Worm (Caenorhabditis elegans) whole organism, L2 larva: Measurements from ENCODE around the gene srsx-19.
A peak's percentile ranks its signal among the peaks of the same experiment; 100 is the strongest.

Source experiments
- C34F6.9 ChIP-seq: fragments of 150-350 bp; optimal IDR thresholded peaks from 2 replicates; lab custom pipeline; 2014; ENCODE audit warnings: missing biosample characterization, missing genetic modification characterization
- F13H6.1 ChIP-seq: sonication (generic microtip); optimal IDR thresholded peaks from 2 replicates; lab custom pipeline; 2016; ENCODE audit warnings: missing genetic modification characterization, missing compliant biosample characterization
- R02D3.7 ChIP-seq: fragments of 150-350 bp; optimal IDR thresholded peaks from 2 replicates; lab custom pipeline; 2014; ENCODE audit warnings: missing biosample characterization, missing genetic modification characterization
- ZK546.5 ChIP-seq: sonication (generic microtip); optimal IDR thresholded peaks from 2 replicates; lab custom pipeline; 2017; ENCODE audit warnings: missing biosample characterization, missing genetic modification characterization
- alr-1 ChIP-seq: fragments of 150-350 bp; optimal IDR thresholded peaks from 2 replicates; lab custom pipeline; 2014; ENCODE audit warnings: missing biosample characterization, missing genetic modification characterization
- aly-2 ChIP-seq: fragments of 150-350 bp; optimal IDR thresholded peaks from 2 replicates; lab custom pipeline; 2014; ENCODE audit warnings: missing biosample characterization, missing genetic modification characterization
- ama-1 ChIP-seq: fragments of 150-350 bp; optimal IDR thresholded peaks from 2 replicates; lab custom pipeline; 2018; ENCODE audit warnings: inconsistent platforms
- blmp-1 ChIP-seq: sonication (generic microtip); optimal IDR thresholded peaks from 2 replicates; lab custom pipeline; 2017; ENCODE audit warnings: missing genetic modification characterization, mild to moderate bottlenecking, missing compliant biosample characterization, antibody characterized with exemption, moderate library complexity; ENCODE audit not compliant: insufficient read depth
- ceh-16 ChIP-seq: fragments of 150-350 bp; optimal IDR thresholded peaks from 2 replicates; lab custom pipeline; 2014; ENCODE audit warnings: missing biosample characterization, missing genetic modification characterization
- crh-2 ChIP-seq: sonication (generic microtip); optimal IDR thresholded peaks from 2 replicates; lab custom pipeline; 2017; ENCODE audit warnings: missing biosample characterization, missing genetic modification characterization
- dmd-4 ChIP-seq: sonication (generic microtip); optimal IDR thresholded peaks from 2 replicates; lab custom pipeline; 2017; ENCODE audit warnings: missing biosample characterization, missing genetic modification characterization
- egl-27 ChIP-seq: sonication (generic microtip); optimal IDR thresholded peaks from 3 replicates; lab custom pipeline; 2017; ENCODE audit warnings: missing biosample characterization, missing genetic modification reagents, missing genetic modification characterization
- elt-1 ChIP-seq: fragments of 150-350 bp; optimal IDR thresholded peaks from 2 replicates; lab custom pipeline; 2014; ENCODE audit warnings: missing biosample characterization, missing genetic modification characterization
- elt-3 ChIP-seq: sonication (generic microtip); optimal IDR thresholded peaks from 2 replicates; lab custom pipeline; 2017; ENCODE audit warnings: missing biosample characterization, missing genetic modification characterization
- fos-1 ChIP-seq: fragments of 150-350 bp; optimal IDR thresholded peaks from 2 replicates; lab custom pipeline; 2014; ENCODE audit warnings: missing biosample characterization, missing genetic modification characterization
- gmeb-1 ChIP-seq: fragments of 150-350 bp; optimal IDR thresholded peaks from 2 replicates; lab custom pipeline; 2014; ENCODE audit warnings: missing biosample characterization, missing genetic modification characterization
- lin-11 ChIP-seq: fragments of 150-350 bp; sonication (generic microtip); optimal IDR thresholded peaks from 2 replicates; lab custom pipeline; 2014; ENCODE audit warnings: missing biosample characterization, missing genetic modification characterization, inconsistent platforms, mixed read lengths
- lin-39 ChIP-seq: fragments of 150-350 bp; optimal IDR thresholded peaks from 2 replicates; lab custom pipeline; 2014; ENCODE audit warnings: missing biosample characterization, missing genetic modification reagents, missing genetic modification characterization
- mab-5 ChIP-seq: fragments of 150-350 bp; optimal IDR thresholded peaks from 2 replicates; lab custom pipeline; 2014; ENCODE audit warnings: missing biosample characterization, missing genetic modification characterization
- mbf-1 ChIP-seq: sonication (generic microtip); optimal IDR thresholded peaks from 2 replicates; lab custom pipeline; 2017; ENCODE audit warnings: missing biosample characterization, missing genetic modification characterization
- nhr-10 ChIP-seq: sonication (generic microtip); optimal IDR thresholded peaks from 2 replicates; lab custom pipeline; 2017; ENCODE audit warnings: missing biosample characterization, missing genetic modification characterization
- nhr-11 ChIP-seq: fragments of 150-350 bp; optimal IDR thresholded peaks from 2 replicates; lab custom pipeline; 2014; ENCODE audit warnings: missing biosample characterization, missing genetic modification characterization
- nhr-12 ChIP-seq: fragments of 150-350 bp; optimal IDR thresholded peaks from 2 replicates; lab custom pipeline; 2014; ENCODE audit warnings: missing biosample characterization, missing genetic modification characterization
- nhr-129 ChIP-seq: fragments of 150-350 bp; optimal IDR thresholded peaks from 2 replicates; lab custom pipeline; 2014; ENCODE audit warnings: missing biosample characterization, missing genetic modification characterization
- nhr-21 ChIP-seq: fragments of 150-350 bp; optimal IDR thresholded peaks from 2 replicates; lab custom pipeline; 2014; ENCODE audit warnings: missing biosample characterization, missing genetic modification characterization
- nhr-23 ChIP-seq: fragments of 150-350 bp; optimal IDR thresholded peaks from 2 replicates; lab custom pipeline; 2014; ENCODE audit warnings: missing biosample characterization, missing genetic modification reagents, missing genetic modification characterization
- nhr-237 ChIP-seq: fragments of 150-350 bp; optimal IDR thresholded peaks from 2 replicates; lab custom pipeline; 2014; ENCODE audit warnings: missing biosample characterization, missing genetic modification characterization
- nhr-77 ChIP-seq: fragments of 150-350 bp; optimal IDR thresholded peaks from 2 replicates; lab custom pipeline; 2014; ENCODE audit warnings: missing biosample characterization, missing genetic modification characterization
- peb-1 ChIP-seq: fragments of 150-350 bp; optimal IDR thresholded peaks from 2 replicates; lab custom pipeline; 2014; ENCODE audit warnings: missing biosample characterization, missing genetic modification characterization
- sem-4 ChIP-seq: fragments of 150-350 bp; optimal IDR thresholded peaks from 2 replicates; lab custom pipeline; 2014; ENCODE audit warnings: missing biosample characterization, missing genetic modification reagents, missing genetic modification characterization
- skn-1 ChIP-seq: sonication (generic microtip); optimal IDR thresholded peaks from 2 replicates; lab custom pipeline; 2017; ENCODE audit warnings: missing biosample characterization, missing genetic modification characterization
- unc-55 ChIP-seq: fragments of 150-350 bp; sonication (generic microtip); optimal IDR thresholded peaks from 3 replicates; lab custom pipeline; 2014; ENCODE audit warnings: missing biosample characterization, missing genetic modification reagents, missing genetic modification characterization
- unc-62 ChIP-seq: fragments of 150-350 bp; optimal IDR thresholded peaks from 2 replicates; lab custom pipeline; 2014; ENCODE audit warnings: missing biosample characterization, missing genetic modification reagents, missing genetic modification characterization
- zag-1 ChIP-seq: fragments of 150-350 bp; optimal IDR thresholded peaks from 2 replicates; lab custom pipeline; 2014; ENCODE audit warnings: missing biosample characterization, missing genetic modification characterization
- ztf-1 ChIP-seq: fragments of 200-800 bp; sonication (Bioruptor generic); conservative IDR thresholded peaks from 2 replicates; pipeline ENCODE4 v1.3.6; 2022; ENCODE audit warnings: missing genetic modification characterization, missing compliant biosample characterization
- ztf-11 ChIP-seq: sonication (generic microtip); optimal IDR thresholded peaks from 2 replicates; lab custom pipeline; 2017; ENCODE audit warnings: missing biosample characterization, missing genetic modification characterization
- ztf-4 ChIP-seq: fragments of 150-350 bp; optimal IDR thresholded peaks from 2 replicates; lab custom pipeline; 2014; ENCODE audit warnings: missing biosample characterization, missing genetic modification characterization

Gene srsx-19

DNA sequence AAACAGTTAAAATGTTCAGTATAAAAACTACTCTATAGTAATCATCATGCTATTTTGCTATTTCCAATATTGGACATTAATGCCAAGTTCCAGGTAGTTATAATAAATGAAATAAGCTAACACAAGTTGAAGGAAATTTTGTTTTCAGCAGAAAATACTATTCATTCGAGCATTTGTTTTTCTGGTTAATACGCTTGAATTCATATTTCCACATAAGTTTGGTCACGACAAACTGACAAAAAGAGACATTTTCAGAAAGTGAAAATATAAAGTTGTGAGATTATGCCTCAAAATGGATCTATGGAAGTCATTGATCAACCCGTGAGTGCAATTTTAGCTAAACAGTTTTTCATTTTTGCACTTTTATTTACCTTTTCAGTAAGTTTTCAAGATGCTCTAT lies 42.3 kb upstream of the srsx-19 start, which contains the start of gene srx-131:
Gene srx-131, plus strand, starts transcription at position 301 of the 400 bp plus-strand sequence.
- no peak for TF ChIP-seq zag-1
- no peak for TF ChIP-seq mbf-1 (tag; lab: Kevin White, UChicago)
- TF ChIP-seq nhr-129 (tag; lab: Kevin White, UChicago), result no peak
- TF ChIP-seq ztf-1 (GFP tag; lab: Robert Waterston, UW), result no peak
- no peak for TF ChIP-seq nhr-11 (tag; lab: Kevin White, UChicago)
- no peak for TF ChIP-seq nhr-12 (tag; lab: Kevin White, UChicago)
- no peak for TF ChIP-seq elt-3 (tag; lab: Kevin White, UChicago)
- TF ChIP-seq crh-2, result no peak
- TF ChIP-seq sem-4, result no peak
- TF ChIP-seq peb-1 (tag; lab: Kevin White, UChicago), result no peak
- no peak for TF ChIP-seq fos-1

DNA sequence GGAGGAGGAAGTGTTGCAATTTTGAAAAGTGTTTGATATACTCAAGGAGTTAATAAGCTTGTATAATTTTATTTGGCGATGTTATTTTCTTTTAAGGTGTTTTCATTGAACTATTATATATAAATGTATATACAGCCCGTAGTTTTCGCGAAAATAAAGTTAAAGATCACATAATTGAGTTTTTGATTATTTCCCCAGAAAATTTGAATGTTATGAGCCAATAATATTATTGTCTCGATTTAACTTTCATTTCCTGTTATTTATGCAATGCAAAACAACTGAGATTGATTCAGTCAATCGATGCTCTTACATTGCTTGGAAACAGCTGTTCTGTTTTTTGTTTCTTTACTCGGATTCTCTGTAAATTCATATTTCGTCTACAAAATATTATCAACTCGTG lies 39.1 kb upstream of the srsx-19 start, which contains the start of gene srx-133:
Gene srx-133, plus strand, starts transcription at position 301 of the 400 bp plus-strand sequence.
- no peak for TF ChIP-seq blmp-1
- TF ChIP-seq unc-62 (GFP tag; lab: Kevin White, UChicago), result no peak

DNA sequence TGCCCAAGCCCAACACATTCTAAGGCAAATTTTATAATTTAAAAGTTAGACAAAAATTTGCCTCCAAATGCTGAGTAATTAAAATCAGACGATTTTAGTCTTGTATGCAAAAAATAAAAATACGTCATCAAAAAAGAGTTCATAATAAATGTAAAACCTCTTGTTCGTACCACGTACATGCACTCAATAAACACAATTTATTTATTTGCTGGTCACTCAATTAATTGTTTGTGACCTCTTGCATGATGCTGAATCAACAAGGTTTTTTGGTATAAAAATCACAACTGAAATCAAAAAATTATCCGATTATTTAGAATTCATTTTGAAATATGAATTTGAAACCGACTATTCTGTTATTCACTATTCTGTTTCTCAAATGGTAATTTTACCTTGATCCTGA lies 37.3 kb upstream of the srsx-19 start, which contains the start of gene hpx-2:
Gene hpx-2, plus strand, starts transcription at position 301 of the 400 bp plus-strand sequence.
- TF ChIP-seq mbf-1 (tag; lab: Kevin White, UChicago), result no peak
- no peak for TF ChIP-seq nhr-23
- TF ChIP-seq fos-1, result no peak
- no peak for TF ChIP-seq aly-2 (tag; lab: Kevin White, UChicago)
- no peak for TF ChIP-seq ztf-11 (tag; lab: Kevin White, UChicago)
- TF ChIP-seq nhr-10 (tag; lab: Kevin White, UChicago), result no peak
- no peak for TF ChIP-seq unc-55 (GFP tag; lab: Kevin White, UChicago)
- no peak for TF ChIP-seq mab-5 (tag; lab: Kevin White, UChicago)
- TF ChIP-seq nhr-12 (tag; lab: Kevin White, UChicago), result no peak
- TF ChIP-seq skn-1 (tag; lab: Kevin White, UChicago), result no peak
- TF ChIP-seq egl-27 (tag; lab: Kevin White, UChicago), result no peak
- TF ChIP-seq R02D3.7 (tag; lab: Kevin White, UChicago), result no peak
- TF ChIP-seq nhr-237 (tag; lab: Kevin White, UChicago), result no peak
- no peak for TF ChIP-seq ceh-16 (tag; lab: Kevin White, UChicago)
- no peak for TF ChIP-seq elt-1
- no peak for TF ChIP-seq nhr-77 (tag; lab: Kevin White, UChicago)
- no peak for TF ChIP-seq unc-62 (GFP tag; lab: Kevin White, UChicago)
- no peak for TF ChIP-seq ama-1
- no peak for TF ChIP-seq lin-39 (tag; lab: Kevin White, UChicago)
- TF ChIP-seq sem-4, result no peak

DNA sequence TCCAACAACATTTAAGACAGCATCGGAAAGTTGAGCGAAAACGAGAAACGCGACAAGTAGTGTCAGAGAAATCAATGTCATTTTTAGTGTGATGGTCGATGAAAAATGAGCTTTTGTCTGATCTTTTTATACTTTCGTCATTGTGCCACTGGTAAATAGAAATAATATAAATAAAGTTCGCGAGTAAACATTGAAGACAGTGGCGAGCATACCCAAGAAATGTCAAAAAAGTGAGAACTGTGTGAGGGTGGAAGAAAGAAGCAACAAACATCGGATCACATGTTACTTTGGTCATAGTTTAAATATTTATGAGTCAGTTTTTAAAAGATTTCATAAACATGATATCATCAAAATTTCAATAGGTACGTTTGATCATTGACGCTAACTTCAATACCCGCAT lies 33.2 kb upstream of the srsx-19 start, which contains the start of gene ttr-21:
Gene ttr-21, minus strand, starts transcription at position 100 of the 400 bp plus-strand sequence.
- no peak for TF ChIP-seq C34F6.9 (tag; lab: Kevin White, UChicago)
- TF ChIP-seq F13H6.1 (tag; lab: Kevin White, UChicago), result peak; percentile 10
- no peak for TF ChIP-seq ztf-4

DNA sequence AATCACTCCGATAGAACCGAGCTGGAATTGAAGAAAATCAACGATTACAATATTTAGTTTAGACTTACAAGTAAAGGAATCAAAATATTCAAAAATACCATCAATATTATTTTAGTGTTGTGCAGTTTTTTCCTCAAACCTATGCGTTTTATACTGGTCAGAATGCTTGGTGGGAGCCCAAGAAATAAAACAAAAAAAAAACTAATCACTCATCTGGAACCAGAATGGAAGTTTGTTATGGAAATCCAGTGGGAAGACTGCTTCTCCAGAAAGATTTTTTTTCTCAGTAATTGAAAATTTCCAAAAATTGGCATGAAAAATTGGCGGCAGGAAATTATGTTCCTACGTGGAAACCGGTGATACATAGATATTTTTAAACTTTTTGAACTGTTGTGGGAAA lies 31.1 kb upstream of the srsx-19 start, which contains the start of gene srx-134:
Gene srx-134, minus strand, starts transcription at position 101 of the 400 bp plus-strand sequence.
- no peak for TF ChIP-seq crh-2
- TF ChIP-seq ama-1, result no peak
- TF ChIP-seq ZK546.5 (tag; lab: Kevin White, UChicago), result no peak
- TF ChIP-seq lin-39 (tag; lab: Kevin White, UChicago), result no peak
- no peak for TF ChIP-seq lin-11
- no peak for TF ChIP-seq alr-1 (tag; lab: Kevin White, UChicago)
- no peak for TF ChIP-seq gmeb-1 (tag; lab: Kevin White, UChicago)
- TF ChIP-seq dmd-4, result no peak
- no peak for TF ChIP-seq zag-1
- no peak for TF ChIP-seq ceh-16 (tag; lab: Kevin White, UChicago)
- no peak for TF ChIP-seq nhr-21 (tag; lab: Kevin White, UChicago)
- no peak for TF ChIP-seq mab-5 (tag; lab: Kevin White, UChicago)
- TF ChIP-seq blmp-1, result no peak
